Fruit fly (Drosophila melanogaster): ENCODE data around the gene CrebA.

Gene CrebA

dm6 chr3L:15553993-15554644 lies 18.9 kb downstream of the CrebA start, which contains the start of gene AGO2 (continued):
- TF ChIP-seq Oaz (GFP tag; IDR thresholded peaks at IDR 0.05) (no peak), ac (GFP tag; optimal IDR thresholded peaks at IDR 0.05) (peak; percentile 55), kni (GFP tag; optimal IDR thresholded peaks at IDR 0.05) (peak; percentile 61), CG12942 (GFP tag; optimal IDR thresholded peaks at IDR 0.05) (no peak), CG14667 (GFP tag; IDR thresholded peaks at IDR 0.05) (no peak), Vsx1 (GFP tag; optimal IDR thresholded peaks at IDR 0.05) (no peak), esg (GFP tag; conservative IDR thresholded peaks at IDR 0.05) (no peak), emc (GFP tag; optimal IDR thresholded peaks at IDR 0.05) (no peak), CG43689 (GFP tag; IDR thresholded peaks at IDR 0.05) (no peak), CG14860 (GFP tag; IDR thresholded peaks at IDR 0.05; ENCODE audit: partially characterized antibody) (peak; percentile 59; the same call in 2 of the 3 replicates), CG18476 (GFP tag; optimal IDR thresholded peaks at IDR 0.05) (no peak), toy (GFP tag; IDR thresholded peaks at IDR 0.05) (no peak), nerfin-1 (tag; optimal IDR thresholded peaks at IDR 0.05) (peak; percentile 21), ro (GFP tag; IDR thresholded peaks at IDR 0.05) (no peak), zfh1 (GFP tag; IDR thresholded peaks at IDR 0.05) (no peak), CG2116 (GFP tag; optimal IDR thresholded peaks at IDR 0.05) (peak; percentile 91), CG31441 (GFP tag; IDR thresholded peaks at IDR 0.05) (no peak), CG10462 (GFP tag; optimal IDR thresholded peaks at IDR 0.05) (no peak), CG2712 (tag; optimal IDR thresholded peaks at IDR 0.05) (peak; percentile 6), pnt (GFP tag; optimal IDR thresholded peaks at IDR 0.05) (no peak), CG16815 (GFP tag; optimal IDR thresholded peaks at IDR 0.05) (no peak), Xrp1 (GFP tag; IDR thresholded peaks at IDR 0.05) (peak; percentile 41; the same call in 1 of the 2 replicates), gsb-n (tag; optimal IDR thresholded peaks at IDR 0.05) (no peak), Asciz (GFP tag; optimal IDR thresholded peaks at IDR 0.05) (peak; percentile 23), danr (GFP tag; IDR thresholded peaks at IDR 0.05) (no peak), YL-1 (GFP tag; optimal IDR thresholded peaks at IDR 0.05) (peak; percentile 92), CG34224 (GFP tag; IDR thresholded peaks at IDR 0.05; ENCODE audit: partially characterized antibody) (peak; percentile 83), zfh2 (GFP tag; optimal IDR thresholded peaks at IDR 0.05) (peak; percentile 9), Hr78 (GFP tag; optimal IDR thresholded peaks at IDR 0.05) (no peak), CG10959 (GFP tag; IDR thresholded peaks at IDR 0.05) (no peak), odd (GFP tag; optimal IDR thresholded peaks at IDR 0.05) (peak; percentile 20), psq (GFP tag; optimal IDR thresholded peaks at IDR 0.05) (no peak), HLHmδ (GFP tag; optimal IDR thresholded peaks at IDR 0.05) (peak; percentile 16), CG34376 (GFP tag; optimal IDR thresholded peaks at IDR 0.05) (peak; percentile 12), kay (GFP tag; optimal IDR thresholded peaks at IDR 0.05) (peak; percentile 91), sob (GFP tag; IDR thresholded peaks at IDR 0.05) (no peak), CG34422 (GFP tag; IDR thresholded peaks at IDR 0.05) (peak; percentile 76; the same call in 1 of the 3 replicates), CG8944 (GFP tag; optimal IDR thresholded peaks at IDR 0.05) (no peak), CG12769 (tag; optimal IDR thresholded peaks at IDR 0.05) (no peak), Oli (tag; optimal IDR thresholded peaks at IDR 0.05) (no peak), GATAe (GFP tag; conservative IDR thresholded peaks at IDR 0.05) (no peak), fru (optimal IDR thresholded peaks at IDR 0.05) (no peak), Dll (GFP tag; IDR thresholded peaks at IDR 0.05; ENCODE audit: partially characterized antibody) (peak; percentile 73), otp (GFP tag; IDR thresholded peaks at IDR 0.05) (no peak), CG32772 (GFP tag; IDR thresholded peaks at IDR 0.05) (no peak), z (GFP tag; IDR thresholded peaks at IDR 0.05) (no peak), Trl (optimal IDR thresholded peaks at IDR 0.05) (no peak), Trl (GFP tag; optimal IDR thresholded peaks at IDR 0.05) (no peak), CG17186 (GFP tag; optimal IDR thresholded peaks at IDR 0.05) (peak; percentile 66), dmrt99B (tag; optimal IDR thresholded peaks at IDR 0.05) (no peak), CG17385 (GFP tag; optimal IDR thresholded peaks at IDR 0.05) (no peak)

Measured in whole organism, embryonic.